Fruit fly (Drosophila melanogaster): ENCODE results near the gene Sarm.

- no peak for TF ChIP-seq EcR (GFP tag; optimal IDR thresholded peaks at IDR 0.05)
- no peak for TF ChIP-seq pan (optimal IDR thresholded peaks at IDR 0.05)
- TF ChIP-seq usp (GFP tag; optimal IDR thresholded peaks at IDR 0.05): no peak
- no peak for TF ChIP-seq psq (optimal IDR thresholded peaks at IDR 0.05)
Observed at dm6 chr3L:8108201-8108600, 44.5 kb downstream of the Sarm start.

All from whole organism.